Worm (Caenorhabditis elegans) whole organism, midembryonic: Measurements from ENCODE around the gene haf-7.

Experiments used
- T22C8.4 ChIP-seq: fragments of 200-800 bp; sonication (Bioruptor generic); IDR thresholded peaks from 2 replicates; pipeline ENCODE4 v1.3.6; 2022; ENCODE audit warnings: missing genetic modification characterization, missing compliant biosample characterization
- flt-1 ChIP-seq: fragments of 200-800 bp; sonication (Bioruptor generic); IDR thresholded peaks from 2 replicates; pipeline ENCODE4 v1.3.6; 2022; ENCODE audit warnings: missing genetic modification characterization, missing compliant biosample characterization
- ref-1 ChIP-seq: fragments of 200-800 bp; sonication (Bioruptor generic); conservative IDR thresholded peaks from 2 replicates; pipeline ENCODE4 v1.3.6; 2022; ENCODE audit warnings: missing genetic modification reagents, missing genetic modification characterization, missing compliant biosample characterization
- tab-1 ChIP-seq: fragments of 200-800 bp; sonication (Bioruptor generic); IDR thresholded peaks from 2 replicates; pipeline ENCODE4 v1.3.6; 2022; ENCODE audit warnings: missing genetic modification characterization, missing compliant biosample characterization
- ztf-29 ChIP-seq: fragments of 200-800 bp; sonication (Bioruptor generic); IDR thresholded peaks from 2 replicates; pipeline ENCODE4 v1.3.6; 2022; ENCODE audit warnings: missing genetic modification reagents, missing genetic modification characterization, missing compliant biosample characterization

DNA sequence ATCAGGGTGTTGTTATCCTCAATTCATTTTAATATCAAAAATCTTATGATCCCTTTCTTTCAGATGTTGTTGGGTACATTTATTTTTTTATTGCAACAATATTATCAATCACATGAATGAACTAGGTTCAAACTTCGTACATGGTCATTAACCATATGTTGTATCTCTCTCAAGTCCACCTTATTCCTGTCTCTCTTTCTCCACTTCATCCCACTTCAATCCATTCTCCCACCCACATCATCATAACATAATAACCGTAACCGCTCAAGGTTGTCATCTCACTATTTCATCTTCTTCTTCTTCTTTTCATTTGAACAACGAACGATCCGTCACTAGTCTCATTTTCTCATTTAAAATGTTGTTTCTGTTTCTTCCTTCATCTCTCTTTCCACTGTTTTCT, 47.6 kb upstream of the haf-7 start:
- TF ChIP-seq flt-1 (GFP tag; lab: Robert Waterston, UW) (no peak), ref-1 (GFP tag; lab: Robert Waterston, UW) (no peak), tab-1 (GFP tag; lab: Robert Waterston, UW) (no peak), ztf-29 (GFP tag; lab: Robert Waterston, UW) (no peak), T22C8.4 (GFP tag; lab: Robert Waterston, UW) (no peak)
